ENCODE assay signal across 1 fruit fly cellular context in the genomic region with DNA sequence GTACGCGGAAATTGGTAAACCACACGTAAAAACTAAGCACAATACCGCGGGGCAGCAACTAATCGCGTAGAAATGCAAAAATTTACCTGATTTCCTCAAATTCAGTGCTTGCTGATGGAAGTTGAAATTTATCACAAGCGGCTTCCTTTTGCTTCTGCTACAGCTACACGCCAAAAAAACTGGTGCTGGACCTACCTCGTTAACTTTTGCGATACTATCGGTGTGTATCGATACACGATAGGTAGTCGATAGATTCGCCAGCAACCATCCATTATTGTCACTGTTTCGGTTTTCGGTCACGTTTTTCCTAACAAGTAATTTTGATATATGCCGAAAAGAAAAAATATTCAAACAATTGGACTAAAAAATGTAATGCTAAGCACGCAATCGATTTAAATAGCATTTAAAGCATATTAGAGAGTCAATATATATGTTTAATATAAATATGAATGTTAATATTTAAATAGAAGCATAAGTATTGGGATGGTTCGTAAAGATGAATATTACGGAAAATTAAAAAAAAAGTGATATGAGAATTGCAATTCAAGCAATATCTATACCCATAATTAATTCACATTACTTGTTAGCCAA.
TF ChIP-seq lines count a peak whose summit lies in the region.

Gene Sumo (minus strand): TSS at position 223 of the 591 bp plus-strand sequence.

TF ChIP-seq in whole organism, embryonic, 481 proteins besides CTCF, POLR2A, EP300 and RAD21 (continued from another document and continues in another):
- no peak for TF ChIP-seq CG4707 (GFP tag; optimal IDR thresholded peaks at IDR 0.05; lab: Kevin White, UChicago)
- no peak for TF ChIP-seq Mrtf (GFP tag; IDR thresholded peaks at IDR 0.05; lab: Robert Waterston, UW)
- no peak for TF ChIP-seq CG12104 (GFP tag; optimal IDR thresholded peaks at IDR 0.05; lab: Kevin White, UChicago)
- TF ChIP-seq kni (GFP tag; optimal IDR thresholded peaks at IDR 0.05; lab: Kevin White, UChicago), result no peak
- TF ChIP-seq CG17359 (tag; optimal IDR thresholded peaks at IDR 0.05; lab: Kevin White, UChicago), result no peak
- TF ChIP-seq CG6654 (GFP tag; optimal IDR thresholded peaks at IDR 0.05; lab: Kevin White, UChicago), result no peak
- no peak for TF ChIP-seq Fer2 (tag; optimal IDR thresholded peaks at IDR 0.05; lab: Kevin White, UChicago)
- peak; percentile 76 for TF ChIP-seq Rfx (GFP tag; IDR thresholded peaks at IDR 0.05; lab: Robert Waterston, UW)
- TF ChIP-seq CG10543 (GFP tag; optimal IDR thresholded peaks at IDR 0.05; lab: Kevin White, UChicago), result peak; percentile 41
- peak; percentile 20 for TF ChIP-seq CG4424 (GFP tag; optimal IDR thresholded peaks at IDR 0.05; lab: Kevin White, UChicago)
- peak; percentile 16; the same call in 1 of the 3 replicates for TF ChIP-seq CG11560 (tag; IDR thresholded peaks at IDR 0.05; lab: Robert Waterston, UW)
- TF ChIP-seq mld (GFP tag; IDR thresholded peaks at IDR 0.05; lab: Robert Waterston, UW; ENCODE audit: partially characterized antibody), result peak; percentile 100
- TF ChIP-seq CG1603 (tag; optimal IDR thresholded peaks at IDR 0.05; lab: Kevin White, UChicago), result peak; percentile 66
- TF ChIP-seq ken (GFP tag; IDR thresholded peaks at IDR 0.05; lab: Robert Waterston, UW), result peak; percentile 16; the same call in 1 of the 3 replicates
- 0 out of 3 replicates have a peak, but pooled peaks have one; percentile 7 for TF ChIP-seq dysf (GFP tag; IDR thresholded peaks at IDR 0.05; lab: Robert Waterston, UW)
- TF ChIP-seq slbo (GFP tag; IDR thresholded peaks at IDR 0.05; lab: Robert Waterston, UW), result peak; percentile 53
- peak; percentile 86 for TF ChIP-seq CG31441 (GFP tag; IDR thresholded peaks at IDR 0.05; lab: Robert Waterston, UW)
- TF ChIP-seq CG6175 (GFP tag; IDR thresholded peaks at IDR 0.05; lab: Robert Waterston, UW), result 0 out of 3 replicates have a peak, but pooled peaks have one; percentile 17
- TF ChIP-seq CG7839 (tag; optimal IDR thresholded peaks at IDR 0.05; lab: Kevin White, UChicago), result peak; percentile 13
- no peak for TF ChIP-seq wek (GFP tag; optimal IDR thresholded peaks at IDR 0.05; lab: Kevin White, UChicago)
- TF ChIP-seq tna (GFP tag; IDR thresholded peaks at IDR 0.05; lab: Robert Waterston, UW; ENCODE audit: partially characterized antibody), result peak; percentile 98
- TF ChIP-seq CG6272 (GFP tag; IDR thresholded peaks at IDR 0.05; lab: Robert Waterston, UW), result peak; percentile 80
- TF ChIP-seq CG2116 (GFP tag; optimal IDR thresholded peaks at IDR 0.05; lab: Kevin White, UChicago), result peak; percentile 94
- no peak for TF ChIP-seq CG12744 (GFP tag; optimal IDR thresholded peaks at IDR 0.05; lab: Kevin White, UChicago)
- no peak for TF ChIP-seq pum (GFP tag; optimal IDR thresholded peaks at IDR 0.05; lab: Kevin White, UChicago)
- no peak for TF ChIP-seq chif (GFP tag; optimal IDR thresholded peaks at IDR 0.05; lab: Kevin White, UChicago)
- peak; percentile 16 for TF ChIP-seq CG16815 (GFP tag; optimal IDR thresholded peaks at IDR 0.05; lab: Kevin White, UChicago)
- peak; percentile 13 for TF ChIP-seq Sin3A (optimal IDR thresholded peaks at IDR 0.05; lab: Kevin White, UChicago)
- TF ChIP-seq nom (GFP tag; optimal IDR thresholded peaks at IDR 0.05; lab: Kevin White, UChicago), result no peak
- TF ChIP-seq CG10267 (tag; optimal IDR thresholded peaks at IDR 0.05; lab: Kevin White, UChicago), result peak; percentile 26
- no peak for TF ChIP-seq CG32767 (GFP tag; IDR thresholded peaks at IDR 0.05; lab: Robert Waterston, UW)
- no peak for TF ChIP-seq pb (GFP tag; optimal IDR thresholded peaks at IDR 0.05; lab: Kevin White, UChicago)
- TF ChIP-seq gsb (GFP tag; IDR thresholded peaks at IDR 0.05; lab: Robert Waterston, UW), result peak; percentile 5; the same call in 1 of the 2 replicates
- TF ChIP-seq Dek (tag; optimal IDR thresholded peaks at IDR 0.05; lab: Kevin White, UChicago), result peak; percentile 42
- peak; percentile 9; the same call in 1 of the 2 replicates for TF ChIP-seq cas (GFP tag; IDR thresholded peaks at IDR 0.05; lab: Robert Waterston, UW)
- peak; percentile 15 for TF ChIP-seq CG18619 (GFP tag; optimal IDR thresholded peaks at IDR 0.05; lab: Kevin White, UChicago)
- peak; percentile 99 for TF ChIP-seq vnd (GFP tag; IDR thresholded peaks at IDR 0.05; lab: Robert Waterston, UW; ENCODE audit: partially characterized antibody)
- TF ChIP-seq Atf6 (GFP tag; IDR thresholded peaks at IDR 0.05; lab: Robert Waterston, UW), result no peak
- TF ChIP-seq stc (GFP tag; IDR thresholded peaks at IDR 0.05; lab: Robert Waterston, UW), result no peak
- no peak for TF ChIP-seq CG8388 (GFP tag; optimal IDR thresholded peaks at IDR 0.05; lab: Kevin White, UChicago)
- TF ChIP-seq Oli (tag; optimal IDR thresholded peaks at IDR 0.05; lab: Kevin White, UChicago), result peak; percentile 30
- TF ChIP-seq CG7963 (GFP tag; IDR thresholded peaks at IDR 0.05; lab: Robert Waterston, UW; ENCODE audit: partially characterized antibody), result peak; percentile 100
- TF ChIP-seq CG8290 (GFP tag; optimal IDR thresholded peaks at IDR 0.05; lab: Kevin White, UChicago), result peak; percentile 17
- peak in 1 of 2 experiments; percentile 80 for TF ChIP-seq CG8290 (tag; optimal IDR thresholded peaks at IDR 0.05; lab: Kevin White, UChicago)
- peak; percentile 85 for TF ChIP-seq sna (GFP tag; IDR thresholded peaks at IDR 0.05; lab: Robert Waterston, UW; ENCODE audit: partially characterized antibody)
- peak; percentile 21 for TF ChIP-seq CG12155 (GFP tag; optimal IDR thresholded peaks at IDR 0.05; lab: Kevin White, UChicago)
- TF ChIP-seq Nf-YA (GFP tag; IDR thresholded peaks at IDR 0.05; lab: Robert Waterston, UW), result no peak
- peak; percentile 15 for TF ChIP-seq Sox102F (GFP tag; optimal IDR thresholded peaks at IDR 0.05; lab: Kevin White, UChicago)
- TF ChIP-seq Med (GFP tag; lab: Kevin White, UChicago), result peak; percentile 82
- TF ChIP-seq nmo (GFP tag; optimal IDR thresholded peaks at IDR 0.05; lab: Kevin White, UChicago), result peak; percentile 50
- TF ChIP-seq CG15479 (GFP tag; optimal IDR thresholded peaks at IDR 0.05; lab: Kevin White, UChicago), result no peak
- no peak for TF ChIP-seq D19B (GFP tag; optimal IDR thresholded peaks at IDR 0.05; lab: Kevin White, UChicago)
- TF ChIP-seq Sry-β (GFP tag; optimal IDR thresholded peaks at IDR 0.05; lab: Kevin White, UChicago), result peak; percentile 40
- peak; percentile 69 for TF ChIP-seq sqz (GFP tag; optimal IDR thresholded peaks at IDR 0.05; lab: Kevin White, UChicago)
- peak; percentile 35 for TF ChIP-seq CG12391 (tag; optimal IDR thresholded peaks at IDR 0.05; lab: Kevin White, UChicago)
- no peak for TF ChIP-seq GATAe (GFP tag; conservative IDR thresholded peaks at IDR 0.05; lab: Robert Waterston, UW)
- no peak for TF ChIP-seq CG4328 (GFP tag; optimal IDR thresholded peaks at IDR 0.05; lab: Kevin White, UChicago)
- TF ChIP-seq TFAM (GFP tag; optimal IDR thresholded peaks at IDR 0.05; lab: Kevin White, UChicago), result no peak
- peak; percentile 83; the same call in 2 of the 4 replicates for TF ChIP-seq Gug (GFP tag; IDR thresholded peaks at IDR 0.05; lab: Robert Waterston, UW)
- peak; percentile 100 for TF ChIP-seq CG42726 (GFP tag; IDR thresholded peaks at IDR 0.05; lab: Robert Waterston, UW; ENCODE audit: partially characterized antibody)
- TF ChIP-seq CG2129 (GFP tag; IDR thresholded peaks at IDR 0.05; lab: Robert Waterston, UW; ENCODE audit: partially characterized antibody), result peak; percentile 93
- TF ChIP-seq bigmax (GFP tag; optimal IDR thresholded peaks at IDR 0.05; lab: Kevin White, UChicago), result no peak
- no peak for TF ChIP-seq NC2α (GFP tag; optimal IDR thresholded peaks at IDR 0.05; lab: Kevin White, UChicago)
- TF ChIP-seq CG3281 (GFP tag; optimal IDR thresholded peaks at IDR 0.05; lab: Kevin White, UChicago), result no peak
- TF ChIP-seq grau (tag; optimal IDR thresholded peaks at IDR 0.05; lab: Kevin White, UChicago), result peak; percentile 21
- peak; percentile 99 for TF ChIP-seq CG3995 (GFP tag; optimal IDR thresholded peaks at IDR 0.05; lab: Kevin White, UChicago)
- TF ChIP-seq MESR4 (GFP tag; optimal IDR thresholded peaks at IDR 0.05; lab: Kevin White, UChicago), result peak; percentile 81
- TF ChIP-seq CG30020 (tag; optimal IDR thresholded peaks at IDR 0.05; lab: Kevin White, UChicago), result peak; percentile 69
- peak; percentile 32 for TF ChIP-seq CG17829 (tag; optimal IDR thresholded peaks at IDR 0.05; lab: Kevin White, UChicago)
- TF ChIP-seq CG1529 (GFP tag; optimal IDR thresholded peaks at IDR 0.05; lab: Kevin White, UChicago), result no peak
- no peak for TF ChIP-seq mirr (GFP tag; optimal IDR thresholded peaks at IDR 0.05; lab: Kevin White, UChicago)
- no peak for TF ChIP-seq lov (optimal IDR thresholded peaks at IDR 0.05; lab: Kevin White, UChicago)
- TF ChIP-seq lov (GFP tag; IDR thresholded peaks at IDR 0.05; lab: Robert Waterston, UW), result 0 out of 3 replicates have a peak, but pooled peaks have one; percentile 38
- TF ChIP-seq CG34224 (GFP tag; IDR thresholded peaks at IDR 0.05; lab: Robert Waterston, UW; ENCODE audit: partially characterized antibody), result peak; percentile 98
- TF ChIP-seq CG6689 (GFP tag; IDR thresholded peaks at IDR 0.05; lab: Robert Waterston, UW), result no peak
- TF ChIP-seq CG17912 (GFP tag; optimal IDR thresholded peaks at IDR 0.05; lab: Kevin White, UChicago), result no peak
- TF ChIP-seq jing (GFP tag; optimal IDR thresholded peaks at IDR 0.05; lab: Kevin White, UChicago), result no peak
- peak; percentile 100 for TF ChIP-seq inv (GFP tag; IDR thresholded peaks at IDR 0.05; lab: Robert Waterston, UW; ENCODE audit: partially characterized antibody)
- TF ChIP-seq CG15269 (tag; optimal IDR thresholded peaks at IDR 0.05; lab: Kevin White, UChicago), result no peak
- peak; percentile 33 for TF ChIP-seq B-H2 (GFP tag; optimal IDR thresholded peaks at IDR 0.05; lab: Kevin White, UChicago)
- peak; percentile 97 for TF ChIP-seq HLH4C (GFP tag; IDR thresholded peaks at IDR 0.05; lab: Robert Waterston, UW; ENCODE audit: partially characterized antibody)
- TF ChIP-seq CG17361 (GFP tag; IDR thresholded peaks at IDR 0.05; lab: Robert Waterston, UW), result no peak; the same call in 1 of the 3 replicates
- TF ChIP-seq gsb-n (tag; optimal IDR thresholded peaks at IDR 0.05; lab: Kevin White, UChicago), result no peak
- TF ChIP-seq Fer3 (tag; optimal IDR thresholded peaks at IDR 0.05; lab: Kevin White, UChicago), result no peak
- TF ChIP-seq Lpt (GFP tag; optimal IDR thresholded peaks at IDR 0.05; lab: Kevin White, UChicago), result no peak
- TF ChIP-seq CG6254 (GFP tag; optimal IDR thresholded peaks at IDR 0.05; lab: Kevin White, UChicago), result no peak
- no peak for TF ChIP-seq CG31365 (tag; optimal IDR thresholded peaks at IDR 0.05; lab: Kevin White, UChicago)
- peak; percentile 15 for TF ChIP-seq Dp (GFP tag; optimal IDR thresholded peaks at IDR 0.05; lab: Kevin White, UChicago)
- no peak for TF ChIP-seq C15 (GFP tag; IDR thresholded peaks at IDR 0.05; lab: Robert Waterston, UW)
- peak; percentile 0 for TF ChIP-seq dm (GFP tag; optimal IDR thresholded peaks at IDR 0.05; lab: Kevin White, UChicago)
- peak; percentile 67 for TF ChIP-seq ci (GFP tag; IDR thresholded peaks at IDR 0.05; lab: Robert Waterston, UW)
- TF ChIP-seq MBD-R2 (GFP tag; IDR thresholded peaks at IDR 0.05; lab: Robert Waterston, UW), result peak; percentile 38
- no peak for TF ChIP-seq Dip3 (GFP tag; optimal IDR thresholded peaks at IDR 0.05; lab: Kevin White, UChicago)
- no peak for TF ChIP-seq ATbp (GFP tag; optimal IDR thresholded peaks at IDR 0.05; lab: Kevin White, UChicago)
- no peak for TF ChIP-seq repo (GFP tag; optimal IDR thresholded peaks at IDR 0.05; lab: Kevin White, UChicago)
- TF ChIP-seq Bgb (GFP tag; IDR thresholded peaks at IDR 0.05; lab: Robert Waterston, UW; ENCODE audit: partially characterized antibody), result peak; percentile 99
- TF ChIP-seq Scr (GFP tag; IDR thresholded peaks at IDR 0.05; lab: Robert Waterston, UW; ENCODE audit: partially characterized antibody), result peak; percentile 96
- TF ChIP-seq emc (GFP tag; optimal IDR thresholded peaks at IDR 0.05; lab: Kevin White, UChicago), result no peak
- peak; percentile 49; the same call in 1 of the 2 replicates for TF ChIP-seq chm (GFP tag; IDR thresholded peaks at IDR 0.05; lab: Robert Waterston, UW)
- no peak for TF ChIP-seq CG14050 (GFP tag; IDR thresholded peaks at IDR 0.05; lab: Robert Waterston, UW)
- TF ChIP-seq Fer1 (GFP tag; optimal IDR thresholded peaks at IDR 0.05; lab: Kevin White, UChicago), result no peak
- TF ChIP-seq CG7786 (GFP tag; optimal IDR thresholded peaks at IDR 0.05; lab: Kevin White, UChicago), result no peak
- no peak for TF ChIP-seq CG10274 (GFP tag; optimal IDR thresholded peaks at IDR 0.05; lab: Kevin White, UChicago)
- TF ChIP-seq CG1792 (GFP tag; optimal IDR thresholded peaks at IDR 0.05; lab: Kevin White, UChicago), result no peak
- peak; percentile 30 for TF ChIP-seq CG9727 (GFP tag; optimal IDR thresholded peaks at IDR 0.05; lab: Kevin White, UChicago)
- peak; percentile 25 for TF ChIP-seq Meics (GFP tag; optimal IDR thresholded peaks at IDR 0.05; lab: Kevin White, UChicago)
- TF ChIP-seq zen (tag; optimal IDR thresholded peaks at IDR 0.05; lab: Kevin White, UChicago), result peak; percentile 49
- peak; percentile 93 for TF ChIP-seq unc-4 (GFP tag; IDR thresholded peaks at IDR 0.05; lab: Robert Waterston, UW; ENCODE audit: partially characterized antibody)
- TF ChIP-seq zf30C (GFP tag; optimal IDR thresholded peaks at IDR 0.05; lab: Kevin White, UChicago), result no peak
- TF ChIP-seq sug (tag; optimal IDR thresholded peaks at IDR 0.05; lab: Kevin White, UChicago), result peak; percentile 23
- no peak for TF ChIP-seq crol (GFP tag; IDR thresholded peaks at IDR 0.05; lab: Robert Waterston, UW)
- TF ChIP-seq CG13775 (GFP tag; optimal IDR thresholded peaks at IDR 0.05; lab: Kevin White, UChicago), result peak; percentile 59
- no peak for TF ChIP-seq kay (GFP tag; optimal IDR thresholded peaks at IDR 0.05; lab: Kevin White, UChicago)
- peak; percentile 51; the same call in 1 of the 3 replicates for TF ChIP-seq CG34422 (GFP tag; IDR thresholded peaks at IDR 0.05; lab: Robert Waterston, UW)
- TF ChIP-seq sisA (GFP tag; IDR thresholded peaks at IDR 0.05; lab: Robert Waterston, UW), result 0 out of 2 replicates have a peak, but pooled peaks have one; percentile 3
- TF ChIP-seq CG18262 (tag; optimal IDR thresholded peaks at IDR 0.05; lab: Kevin White, UChicago), result peak; percentile 50
- TF ChIP-seq CG3847 (GFP tag; IDR thresholded peaks at IDR 0.05; lab: Robert Waterston, UW), result peak; percentile 47
- TF ChIP-seq nerfin-2 (GFP tag; IDR thresholded peaks at IDR 0.05; lab: Robert Waterston, UW; ENCODE audit: partially characterized antibody), result peak; percentile 98
- TF ChIP-seq Abd-B (GFP tag; optimal IDR thresholded peaks at IDR 0.05; lab: Kevin White, UChicago), result peak; percentile 73
- TF ChIP-seq stwl (tag; optimal IDR thresholded peaks at IDR 0.05; lab: Kevin White, UChicago), result peak; percentile 13
- peak; percentile 15 for TF ChIP-seq Lhr (GFP tag; optimal IDR thresholded peaks at IDR 0.05; lab: Kevin White, UChicago)
- no peak for TF ChIP-seq al (GFP tag; IDR thresholded peaks at IDR 0.05; lab: Robert Waterston, UW)
